Worm (Caenorhabditis elegans) whole organism, L4/young adult: ENCODE results near the gene pis-1.

Experiments used
- dao-5 ChIP-seq: sonication (generic microtip); optimal IDR thresholded peaks from 2 replicates; lab custom pipeline; 2016; ENCODE audit warnings: missing genotype, missing genetic modification characterization, moderate library complexity, missing compliant biosample characterization
- him-1 ChIP-seq: sonication (generic microtip); optimal IDR thresholded peaks from 2 replicates; lab custom pipeline; 2016; ENCODE audit warnings: missing genotype, missing genetic modification reagents, missing genetic modification characterization, missing compliant biosample characterization

DNA sequence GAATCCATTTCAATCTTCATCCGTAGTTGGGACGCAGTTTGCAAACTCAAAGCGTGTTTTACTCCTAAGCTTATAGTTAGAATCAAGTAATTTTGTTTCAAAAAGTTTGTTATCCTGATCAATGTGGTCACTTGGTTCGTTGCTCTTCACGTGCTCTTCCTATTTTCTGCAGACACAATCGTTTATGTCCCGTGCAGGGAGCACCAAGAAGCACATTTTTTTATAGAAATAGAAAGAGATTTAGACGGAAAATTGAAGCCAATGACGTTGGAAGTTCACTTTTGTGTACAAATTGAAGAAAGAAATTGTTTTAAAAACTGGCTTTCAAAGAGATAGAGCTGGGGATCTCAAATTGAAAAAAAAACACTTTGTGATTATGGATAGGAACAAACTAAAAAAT is 34.6 kb downstream of the pis-1 start:
- TF ChIP-seq him-1 (tag; lab: Kevin White, UChicago) (no peak), dao-5 (no peak)
